Worm (Caenorhabditis elegans) whole organism, young adult: ENCODE measurements around the gene R04B3.3.

Experiments
- B0035.1 ChIP-seq: sonication (generic microtip); optimal IDR thresholded peaks from 2 replicates; lab custom pipeline; 2016; ENCODE audit warnings: missing genetic modification characterization, mild to moderate bottlenecking, missing compliant biosample characterization, missing genotype, missing genetic modification reagents
- C17E4.6 ChIP-seq: fragments of 200-800 bp; sonication (Bioruptor generic); IDR thresholded peaks from 2 replicates; pipeline ENCODE4 v1.3.6; 2022; ENCODE audit warnings: missing genetic modification reagents, missing genetic modification characterization, missing compliant biosample characterization
- ceh-79 ChIP-seq: sonication (generic microtip); optimal IDR thresholded peaks from 2 replicates; lab custom pipeline; 2017; ENCODE audit warnings: mild to moderate bottlenecking, missing genetic modification characterization, missing compliant biosample characterization
- hmg-20 ChIP-seq: fragments of 200-800 bp; sonication (Bioruptor generic); IDR thresholded peaks from 2 replicates; pipeline ENCODE4 v1.3.6; 2022; ENCODE audit warnings: missing genetic modification reagents, missing genetic modification characterization, missing compliant biosample characterization
- nfya-1 ChIP-seq: sonication (generic microtip); optimal IDR thresholded peaks from 2 replicates; lab custom pipeline; 2017; ENCODE audit warnings: antibody characterized with exemption, missing compliant biosample characterization, missing genetic modification characterization, borderline replicate concordance; ENCODE audit not compliant: insufficient read depth
- unc-62 ChIP-seq: fragments of 150-350 bp; optimal IDR thresholded peaks from 2 replicates; lab custom pipeline; 2014; ENCODE audit warnings: missing biosample characterization, missing genetic modification reagents, missing genetic modification characterization
- ztf-22 ChIP-seq: fragments of 200-800 bp; sonication (Bioruptor generic); optimal IDR thresholded peaks from 2 replicates; lab custom pipeline; 2018; ENCODE audit warnings: mild to moderate bottlenecking, missing genetic modification characterization, moderate library complexity, missing compliant biosample characterization

ce11 chrX:2447214-2447613 is 28.6 kb downstream of the R04B3.3 start:
- TF ChIP-seq hmg-20 (GFP tag; lab: Robert Waterston, UW) (no peak), nfya-1 (tag; lab: Kevin White, UChicago) (no peak), ceh-79 (tag; lab: Kevin White, UChicago) (no peak), B0035.1 (tag; lab: Kevin White, UChicago) (no peak), C17E4.6 (GFP tag; lab: Robert Waterston, UW) (no peak), ztf-22 (GFP tag; lab: Kevin White, UChicago) (no peak), unc-62 (GFP tag; lab: Kevin White, UChicago) (no peak)
